Fruit fly (Drosophila melanogaster): Measurements from ENCODE around the gene CG11668.

Gene CG11668

dm6 chr3R:13038075-13038474, at the start of gene CG11668:
Gene CG11668 (plus strand): TSS chr3R:13038375.
- TF ChIP-seq CTCF (optimal IDR thresholded peaks at IDR 0.05) (no peak), CG8478 (optimal IDR thresholded peaks at IDR 0.05) (no peak)

- TF ChIP-seq CG8478 (optimal IDR thresholded peaks at IDR 0.05), result no peak
- TF ChIP-seq CTCF (optimal IDR thresholded peaks at IDR 0.05), result no peak
Measured at dm6 chr3R:12988411-12988810, 49.8 kb upstream of the CG11668 start, which contains the start of gene CG14383. Gene CG14383 (minus strand): TSS chr3R:12988511.

dm6 chr3R:12993018-12993417, 45.2 kb upstream of the CG11668 start, which contains the start of gene yellow-f:
Gene yellow-f (minus strand): TSS chr3R:12993201.
- TF ChIP-seq CTCF (optimal IDR thresholded peaks at IDR 0.05) (no peak), CG8478 (optimal IDR thresholded peaks at IDR 0.05) (no peak)

- TF ChIP-seq CG8478 (optimal IDR thresholded peaks at IDR 0.05) (no peak), CTCF (optimal IDR thresholded peaks at IDR 0.05) (no peak)
Measured at dm6 chr3R:12995047-12995446, 43.1 kb upstream of the CG11668 start, which contains the start of gene yellow-f2. Gene yellow-f2 (minus strand): TSS chr3R:12995147.

dm6 chr3R:12995522-12995921, 42.7 kb upstream of the CG11668 start, which contains the start of gene CG7488:
Gene CG7488 (plus strand): TSS chr3R:12995620.
- TF ChIP-seq CTCF (optimal IDR thresholded peaks at IDR 0.05) (no peak), CG8478 (optimal IDR thresholded peaks at IDR 0.05) (no peak)

- TF ChIP-seq CG8478 (optimal IDR thresholded peaks at IDR 0.05) (no peak), CTCF (optimal IDR thresholded peaks at IDR 0.05) (no peak)
Measured at dm6 chr3R:12997550-12998233, 40.5 kb upstream of the CG11668 start, which contains the start of the genes CG17327, CG44194 and CG7518. Gene CG17327 (minus strand): TSS chr3R:12997726. Gene CG44194 (minus strand): TSS chr3R:12997726. Gene CG7518 (plus strand): TSS chr3R:12998089.

dm6 chr3R:12998234-12998591, 40.0 kb upstream of the CG11668 start:
- TF ChIP-seq CTCF (optimal IDR thresholded peaks at IDR 0.05) (no peak), CG8478 (optimal IDR thresholded peaks at IDR 0.05) (no peak)

dm6 chr3R:13009595-13009994, 28.6 kb upstream of the CG11668 start, which contains the start of gene CG11656:
Gene CG11656 (plus strand): TSS chr3R:13009895.
- no peak for TF ChIP-seq CTCF (optimal IDR thresholded peaks at IDR 0.05)
- TF ChIP-seq CG8478 (optimal IDR thresholded peaks at IDR 0.05), result no peak

- TF ChIP-seq CTCF (optimal IDR thresholded peaks at IDR 0.05) (no peak), CG8478 (optimal IDR thresholded peaks at IDR 0.05) (no peak)
Measured at dm6 chr3R:13010905-13011620, 27.1 kb upstream of the CG11668 start, which contains the start of gene CG8031. Gene CG8031 (minus strand): TSS chr3R:13011310.

- TF ChIP-seq CG8478 (optimal IDR thresholded peaks at IDR 0.05) (no peak), CTCF (optimal IDR thresholded peaks at IDR 0.05) (no peak)
Measured at dm6 chr3R:13011621-13011963, 26.6 kb upstream of the CG11668 start, which contains the start of gene CtBP. Gene CtBP (plus strand): TSS chr3R:13011649.

dm6 chr3R:13012351-13012750, 25.8 kb upstream of the CG11668 start:
- no peak for TF ChIP-seq CTCF (optimal IDR thresholded peaks at IDR 0.05)
- TF ChIP-seq CG8478 (optimal IDR thresholded peaks at IDR 0.05), result no peak

dm6 chr3R:13012990-13013389, 25.2 kb upstream of the CG11668 start:
- no peak for TF ChIP-seq CG8478 (optimal IDR thresholded peaks at IDR 0.05)
- TF ChIP-seq CTCF (optimal IDR thresholded peaks at IDR 0.05), result no peak

- no peak for TF ChIP-seq CTCF (optimal IDR thresholded peaks at IDR 0.05)
Measured at dm6 chr3R:13014168-13014881, 23.9 kb upstream of the CG11668 start.

dm6 chr3R:13015402-13015801, 22.8 kb upstream of the CG11668 start:
- no peak for TF ChIP-seq CG8478 (optimal IDR thresholded peaks at IDR 0.05)
- no peak for TF ChIP-seq CTCF (optimal IDR thresholded peaks at IDR 0.05)

All from S2 (cell line).